Fruit fly (Drosophila melanogaster) whole organism, embryonic: ENCODE measurements around the gene CG18233.

Source experiments
- Abd-B ChIP-seq: fragments of 200-800 bp; sonication (Bioruptor generic); optimal IDR thresholded peaks from 2 replicates; lab custom pipeline; 2018; ENCODE audit warnings: missing biosample characterization, mild to moderate bottlenecking, missing genetic modification characterization, moderate library complexity
- Adf1 ChIP-seq: fragments of 200-800 bp; sonication (Bioruptor generic); IDR thresholded peaks from 2 replicates; pipeline ENCODE4 v1.3.6; 2022; ENCODE audit warnings: missing biosample characterization, missing genetic modification characterization
- Blimp-1 ChIP-seq: fragments of 200-800 bp; sonication (Bioruptor generic); optimal IDR thresholded peaks from 3 replicates; lab custom pipeline; 2018; ENCODE audit warnings: missing biosample characterization, missing genetic modification characterization, mild to moderate bottlenecking, moderate library complexity, missing genetic modification reagents
- Bteb2 ChIP-seq: fragments of 200-800 bp; sonication (Bioruptor generic); optimal IDR thresholded peaks from 2 replicates; lab custom pipeline; 2016; ENCODE audit warnings: missing biosample characterization, missing genetic modification characterization
- CG10267 ChIP-seq: fragments of 200-800 bp; sonication (Bioruptor generic); optimal IDR thresholded peaks from 2 replicates; lab custom pipeline; 2018; ENCODE audit warnings: missing biosample characterization, mild to moderate bottlenecking, missing genetic modification characterization, moderate library complexity
- CG10321 ChIP-seq: fragments of 200-800 bp; sonication (Bioruptor generic); IDR thresholded peaks from 2 replicates; pipeline ENCODE4 v1.3.6; 2022; ENCODE audit warnings: missing biosample characterization, missing genetic modification characterization
- CG10462 ChIP-seq: fragments of 200-800 bp; sonication (Bioruptor generic); optimal IDR thresholded peaks from 2 replicates; lab custom pipeline; 2016; ENCODE audit warnings: missing biosample characterization, missing genetic modification characterization
- CG11504 ChIP-seq: fragments of 200-800 bp; sonication (Bioruptor generic); optimal IDR thresholded peaks from 3 replicates; lab custom pipeline; 2019; ENCODE audit warnings: missing biosample characterization, mild to moderate bottlenecking, missing genetic modification characterization, moderate library complexity
- CG11560 ChIP-seq: fragments of 200-800 bp; sonication (Bioruptor generic); IDR thresholded peaks from 3 replicates; pipeline ENCODE4 v1.3.6; 2022; ENCODE audit warnings: missing biosample characterization, missing genetic modification characterization
- CG11723 ChIP-seq: fragments of 200-800 bp; sonication (Bioruptor generic); optimal IDR thresholded peaks from 2 replicates; lab custom pipeline; 2017; ENCODE audit warnings: missing biosample characterization, mild to moderate bottlenecking, missing genetic modification characterization
- CG13287 ChIP-seq: fragments of 200-800 bp; sonication (Bioruptor generic); IDR thresholded peaks from 2 replicates; pipeline ENCODE4 v1.3.6; 2022; ENCODE audit warnings: missing biosample characterization, missing genetic modification characterization; ENCODE audit not compliant: partially characterized antibody
- CG14441 ChIP-seq: fragments of 200-800 bp; sonication (Bioruptor generic); IDR thresholded peaks from 2 replicates; pipeline ENCODE4 v1.3.6; 2022; ENCODE audit warnings: missing biosample characterization, missing genetic modification characterization
- CG14860 ChIP-seq: fragments of 200-800 bp; sonication (Bioruptor generic); IDR thresholded peaks from 3 replicates; pipeline ENCODE4 v1.3.6; 2022; ENCODE audit warnings: missing biosample characterization, missing genetic modification characterization; ENCODE audit not compliant: partially characterized antibody
- CG15514 ChIP-seq: fragments of 200-800 bp; sonication (Bioruptor generic); optimal IDR thresholded peaks from 3 replicates; lab custom pipeline; 2017; ENCODE audit warnings: missing biosample characterization, missing genetic modification characterization, mild to moderate bottlenecking, moderate library complexity, missing genetic modification reagents
- CG1603 ChIP-seq: fragments of 200-800 bp; sonication (Bioruptor generic); optimal IDR thresholded peaks from 2 replicates; lab custom pipeline; 2019; ENCODE audit warnings: missing biosample characterization, mild to moderate bottlenecking, missing genetic modification characterization, moderate library complexity
- CG17328 ChIP-seq: fragments of 200-800 bp; sonication (Bioruptor generic); IDR thresholded peaks from 2 replicates; pipeline ENCODE4 v1.3.6; 2022; ENCODE audit warnings: missing biosample characterization, missing genetic modification characterization
- CG17612 ChIP-seq: fragments of 200-800 bp; sonication (Bioruptor generic); IDR thresholded peaks from 2 replicates; pipeline ENCODE4 v1.3.6; 2022; ENCODE audit warnings: missing biosample characterization, missing genetic modification characterization
- CG1832 ChIP-seq: fragments of 200-800 bp; sonication (Bioruptor generic); optimal IDR thresholded peaks from 2 replicates; lab custom pipeline; 2017; ENCODE audit warnings: missing biosample characterization, mild to moderate bottlenecking, missing genetic modification characterization, inconsistent platforms
- CG2875 ChIP-seq: fragments of 200-800 bp; sonication (Bioruptor generic); optimal IDR thresholded peaks from 2 replicates; lab custom pipeline; 2017; ENCODE audit warnings: missing biosample characterization, mild to moderate bottlenecking, missing genetic modification characterization, missing genetic modification reagents
- CG31365 ChIP-seq: fragments of 200-800 bp; sonication (Bioruptor generic); optimal IDR thresholded peaks from 2 replicates; lab custom pipeline; 2018; ENCODE audit warnings: missing biosample characterization, mild to moderate bottlenecking, missing genetic modification characterization
- CG31388 ChIP-seq: fragments of 200-800 bp; sonication (Bioruptor generic); optimal IDR thresholded peaks from 2 replicates; lab custom pipeline; 2016; ENCODE audit warnings: missing biosample characterization, missing genetic modification characterization
- CG34422 ChIP-seq: fragments of 200-800 bp; sonication (Bioruptor generic); IDR thresholded peaks from 3 replicates; pipeline ENCODE4 v1.3.6; 2022; ENCODE audit warnings: missing biosample characterization, missing genetic modification characterization
- CG5180 ChIP-seq: fragments of 200-800 bp; sonication (Bioruptor generic); optimal IDR thresholded peaks from 3 replicates; lab custom pipeline; 2017; ENCODE audit warnings: missing biosample characterization, missing genetic modification characterization, mild to moderate bottlenecking, moderate library complexity, missing genetic modification reagents
- CG6683 ChIP-seq: fragments of 200-800 bp; sonication (Bioruptor generic); optimal IDR thresholded peaks from 2 replicates; lab custom pipeline; 2017; ENCODE audit warnings: missing biosample characterization, mild to moderate bottlenecking, missing genetic modification characterization, missing genetic modification reagents
- CG7357 ChIP-seq: fragments of 200-800 bp; sonication (Bioruptor generic); IDR thresholded peaks from 3 replicates; pipeline ENCODE4 v1.3.6; 2022; ENCODE audit warnings: missing biosample characterization, missing genetic modification characterization
- CG9215 ChIP-seq: fragments of 200-800 bp; sonication (Bioruptor generic); IDR thresholded peaks from 2 replicates; pipeline ENCODE4 v1.3.6; 2022; ENCODE audit warnings: missing biosample characterization, missing genetic modification characterization
- CG9797 ChIP-seq: fragments of 200-800 bp; sonication (Bioruptor generic); optimal IDR thresholded peaks from 3 replicates; lab custom pipeline; 2018; ENCODE audit warnings: missing biosample characterization, mild to moderate bottlenecking, missing genetic modification characterization
- Dp ChIP-seq: fragments of 200-800 bp; sonication (Bioruptor generic); optimal IDR thresholded peaks from 2 replicates; lab custom pipeline; 2018; ENCODE audit warnings: missing biosample characterization, mild to moderate bottlenecking, missing genetic modification characterization, moderate library complexity
- Hsf ChIP-seq: fragments of 200-800 bp; sonication (Bioruptor generic); optimal IDR thresholded peaks from 3 replicates; lab custom pipeline; 2016; ENCODE audit warnings: missing biosample characterization, missing genetic modification characterization
- Lpt ChIP-seq: fragments of >200 bp; optimal IDR thresholded peaks from 2 replicates; lab custom pipeline; 2018; ENCODE audit warnings: missing biosample characterization, missing genetic modification characterization
- Med ChIP-seq: fragments of 200-800 bp; sonication (Bioruptor generic); peaks from one replicate; lab custom pipeline; 2016; ENCODE audit warnings: missing biosample characterization, missing genetic modification characterization, mild to moderate bottlenecking, inconsistent platforms, moderate library complexity
- Opbp ChIP-seq: fragments of 200-800 bp; sonication (Bioruptor generic); IDR thresholded peaks from 3 replicates; pipeline ENCODE4 v1.3.6; 2022; ENCODE audit warnings: missing biosample characterization, missing genetic modification characterization; ENCODE audit not compliant: partially characterized antibody
- Rfx ChIP-seq: fragments of 200-800 bp; sonication (Bioruptor generic); IDR thresholded peaks from 2 replicates; pipeline ENCODE4 v1.3.6; 2022; ENCODE audit warnings: missing biosample characterization, missing genetic modification characterization
- aop ChIP-seq: fragments of 200-800 bp; sonication (Bioruptor generic); IDR thresholded peaks from 2 replicates; pipeline ENCODE4 v1.3.6; 2022; ENCODE audit warnings: missing biosample characterization, missing genetic modification characterization
- bigmax ChIP-seq: fragments of 200-800 bp; sonication (Bioruptor generic); optimal IDR thresholded peaks from 2 replicates; lab custom pipeline; 2018; ENCODE audit warnings: missing biosample characterization, mild to moderate bottlenecking, missing genetic modification characterization
- croc ChIP-seq: fragments of 200-800 bp; sonication (Bioruptor generic); conservative IDR thresholded peaks from 3 replicates; pipeline ENCODE4 v1.3.6; 2022; ENCODE audit warnings: missing biosample characterization, missing genetic modification characterization
- dpn ChIP-seq, 2 experiments: fragments of 200-800 bp; sonication (Bioruptor generic); optimal IDR thresholded peaks; 3 replicates each; lab custom pipeline; 2016; ENCODE audit warnings: missing biosample characterization in 2 of 2, missing genetic modification characterization in 2 of 2
- gfzf ChIP-seq: fragments of 200-800 bp; sonication (Bioruptor generic); optimal IDR thresholded peaks from 2 replicates; lab custom pipeline; 2016; ENCODE audit warnings: missing biosample characterization, mild to moderate bottlenecking, missing genetic modification characterization, moderate library complexity
- gt ChIP-seq: fragments of 200-800 bp; sonication (Bioruptor generic); IDR thresholded peaks from 2 replicates; pipeline ENCODE4 v1.3.6; 2022; ENCODE audit warnings: missing biosample characterization, missing genetic modification characterization
- h ChIP-seq: fragments of >200 bp; optimal IDR thresholded peaks from 2 replicates; lab custom pipeline; 2017
- jigr1 ChIP-seq: fragments of 200-800 bp; sonication (Bioruptor generic); IDR thresholded peaks from 3 replicates; pipeline ENCODE4 v1.3.6; 2022; ENCODE audit warnings: missing biosample characterization, missing genetic modification characterization
- sc ChIP-seq, 3 experiments: fragments of >200 bp in 2 of 3; fragments of 200-800 bp in 1 of 3; sonication (Bioruptor generic) in 1 of 3; optimal IDR thresholded peaks; 2 replicates in 2 of 3; 3 replicates in 1 of 3; lab custom pipeline; 2017; ENCODE audit warnings: mild to moderate bottlenecking in 1 of 3, missing biosample characterization in 1 of 3, missing genetic modification characterization in 1 of 3, missing genetic modification reagents in 1 of 3
- sens ChIP-seq: fragments of 200-800 bp; sonication (Bioruptor generic); peaks from one replicate; lab custom pipeline; 2016; ENCODE audit warnings: missing biosample characterization, missing genetic modification characterization
- sisA ChIP-seq: fragments of 200-800 bp; sonication (Bioruptor generic); IDR thresholded peaks from 2 replicates; pipeline ENCODE4 v1.3.6; 2022; ENCODE audit warnings: missing biosample characterization, missing genetic modification characterization
- ssp ChIP-seq: fragments of 200-800 bp; sonication (Bioruptor generic); IDR thresholded peaks from 2 replicates; pipeline ENCODE4 v1.3.6; 2022; ENCODE audit warnings: missing biosample characterization, missing genetic modification characterization
- tna ChIP-seq: fragments of 200-800 bp; sonication (Bioruptor generic); IDR thresholded peaks from 2 replicates; pipeline ENCODE4 v1.3.6; 2022; ENCODE audit warnings: missing biosample characterization, missing genetic modification characterization; ENCODE audit not compliant: partially characterized antibody
- z ChIP-seq: fragments of 200-800 bp; sonication (Bioruptor generic); IDR thresholded peaks from 3 replicates; pipeline ENCODE4 v1.3.6; 2022; ENCODE audit warnings: missing biosample characterization, missing genetic modification characterization
- zen2 ChIP-seq: fragments of 200-800 bp; sonication (Bioruptor generic); IDR thresholded peaks from 3 replicates; pipeline ENCODE4 v1.3.6; 2022; ENCODE audit warnings: missing biosample characterization, missing genetic modification characterization; ENCODE audit not compliant: partially characterized antibody

The CG18233 gene

DNA sequence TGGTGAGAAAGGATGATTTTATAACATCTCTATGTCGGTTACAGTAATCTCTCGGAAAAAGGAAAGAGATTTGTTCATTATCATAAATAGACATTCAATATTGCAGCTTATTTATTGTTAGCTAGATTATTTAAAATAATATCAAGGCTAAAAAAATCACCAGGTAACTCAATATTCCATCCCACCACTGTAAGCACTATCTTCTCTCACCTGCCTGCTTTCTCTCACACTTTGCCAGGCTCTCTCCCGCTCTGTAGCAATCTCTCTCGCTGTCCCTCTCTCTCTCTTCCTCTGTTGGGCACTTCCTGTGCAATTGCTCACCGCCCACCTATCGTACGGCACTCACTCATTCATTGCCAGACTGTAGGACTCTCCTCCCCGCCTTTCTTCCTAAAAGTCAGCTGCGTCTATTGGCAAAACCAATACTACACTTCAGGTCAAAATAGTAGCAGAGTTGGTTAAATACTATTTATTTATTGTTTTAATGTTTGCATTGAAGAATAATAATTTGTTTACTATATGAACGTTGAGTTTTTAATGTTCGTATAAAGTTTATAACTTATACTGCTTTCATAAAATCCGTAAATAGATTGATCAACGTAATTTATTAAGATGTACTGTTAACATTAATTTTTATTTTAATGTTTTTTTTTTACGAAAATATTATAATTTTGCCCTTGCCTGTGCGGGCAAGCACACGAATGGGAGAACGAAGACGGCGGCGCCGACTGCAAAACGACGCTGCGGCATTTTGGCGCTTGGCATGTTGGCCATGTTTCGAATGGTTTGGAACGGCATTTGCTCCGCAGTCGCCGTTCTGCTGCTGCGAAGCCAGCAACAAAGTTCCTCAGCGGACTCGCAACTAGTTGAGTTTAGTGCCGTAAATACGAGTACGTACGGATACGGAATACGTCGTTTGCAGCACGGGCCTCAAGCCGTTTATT lies 35.6 kb downstream of the CG18233 start (continued):
- TF ChIP-seq CG17328 (GFP tag; lab: Robert Waterston, UW), result peak; percentile 97
- TF ChIP-seq zen2 (GFP tag; lab: Robert Waterston, UW), result no peak
- no peak for TF ChIP-seq CG1832 (GFP tag; lab: Kevin White, UChicago)
- peak; percentile 89 for TF ChIP-seq jigr1 (GFP tag; lab: Robert Waterston, UW)
- peak; percentile 95 for TF ChIP-seq Adf1 (GFP tag; lab: Robert Waterston, UW)
- no peak for TF ChIP-seq Opbp (GFP tag; lab: Robert Waterston, UW)
- peak; percentile 93 for TF ChIP-seq CG11504 (tag; lab: Kevin White, UChicago)
- peak; percentile 88 for TF ChIP-seq CG1603 (tag; lab: Kevin White, UChicago)
- TF ChIP-seq CG13287 (GFP tag; lab: Robert Waterston, UW), result peak; percentile 16; the same call in 1 of the 2 replicates
- TF ChIP-seq CG11560 (tag; lab: Robert Waterston, UW), result peak; percentile 92
- TF ChIP-seq CG9797 (GFP tag; lab: Kevin White, UChicago), result no peak
- peak; percentile 78 for TF ChIP-seq CG10462 (GFP tag; lab: Kevin White, UChicago)
- peak; percentile 97 for TF ChIP-seq CG14441 (GFP tag; lab: Robert Waterston, UW)
- no peak for TF ChIP-seq tna
- peak; percentile 71 for TF ChIP-seq CG5180 (GFP tag; lab: Kevin White, UChicago)
- no peak for TF ChIP-seq h
- peak; percentile 53 for TF ChIP-seq CG2875
- peak; percentile 96 for TF ChIP-seq Bteb2
- no peak for TF ChIP-seq bigmax (GFP tag; lab: Kevin White, UChicago)
- TF ChIP-seq sens (GFP tag; lab: Kevin White, UChicago), result peak; percentile 98
- TF ChIP-seq Lpt (GFP tag; lab: Kevin White, UChicago), result no peak
- no peak for TF ChIP-seq CG14860 (GFP tag; lab: Robert Waterston, UW)
- peak; percentile 90 for TF ChIP-seq ssp (GFP tag; lab: Robert Waterston, UW)
- TF ChIP-seq gt, result peak; percentile 88
- peak; percentile 95 for TF ChIP-seq CG17612
- peak; percentile 80 for TF ChIP-seq CG31365
- TF ChIP-seq croc, result peak; percentile 84
- peak; percentile 81 for TF ChIP-seq Abd-B (GFP tag; lab: Kevin White, UChicago)
- TF ChIP-seq CG15514, result peak; percentile 86
- TF ChIP-seq CG6683 (GFP tag; lab: Kevin White, UChicago), result peak; percentile 88
- TF ChIP-seq CG11723 (GFP tag; lab: Kevin White, UChicago), result peak; percentile 72
- TF ChIP-seq z (GFP tag; lab: Robert Waterston, UW), result peak; percentile 75
- peak; percentile 96 for TF ChIP-seq Hsf (GFP tag; lab: Kevin White, UChicago)
- TF ChIP-seq aop (GFP tag; lab: Robert Waterston, UW), result peak; percentile 91
- TF ChIP-seq CG10321 (GFP tag; lab: Robert Waterston, UW), result peak; percentile 70
- peak; percentile 92 to 97 for TF ChIP-seq dpn (GFP tag; optimal IDR thresholded peaks at IDR 0.05; lab: Kevin White, UChicago)
- TF ChIP-seq CG34422, result peak; percentile 98
- no peak for TF ChIP-seq sc (optimal IDR thresholded peaks at IDR 0.05; lab: Kevin White, UChicago)
- peak; percentile 63 for TF ChIP-seq sc (GFP tag; optimal IDR thresholded peaks at IDR 0.05; lab: Kevin White, UChicago)
- TF ChIP-seq CG10267 (tag; lab: Kevin White, UChicago), result peak; percentile 85
- TF ChIP-seq gfzf (GFP tag; lab: Kevin White, UChicago), result no peak
- peak; percentile 96 for TF ChIP-seq CG9215 (GFP tag; lab: Robert Waterston, UW)
- peak; percentile 88 for TF ChIP-seq CG7357 (GFP tag; lab: Robert Waterston, UW)
- TF ChIP-seq sisA (GFP tag; lab: Robert Waterston, UW), result peak; percentile 98
- peak; percentile 0 for TF ChIP-seq Dp (GFP tag; lab: Kevin White, UChicago)
- TF ChIP-seq Blimp-1 (GFP tag; lab: Kevin White, UChicago), result peak; percentile 81
- TF ChIP-seq Rfx (GFP tag; lab: Robert Waterston, UW), result peak; percentile 99
- peak; percentile 78 for TF ChIP-seq CG31388 (GFP tag; lab: Kevin White, UChicago)
- TF ChIP-seq Med (GFP tag; lab: Kevin White, UChicago), result peak; percentile 99
